Worm (Caenorhabditis elegans): ENCODE measurements around the gene rexd-1.

Gene rexd-1

ce11 chrIII:1887354-1887753 is 53.0 kb downstream of the rexd-1 start, which contains the start of gene B0524.3:
TSS of gene B0524.3 (plus strand) at chrIII:1887654.
- no peak for TF ChIP-seq unc-62 (GFP tag; optimal IDR thresholded peaks at IDR 0.05)

ce11 chrIII:1893405-1893804 is 59.1 kb downstream of the rexd-1 start:
- no peak for TF ChIP-seq unc-62 (GFP tag; optimal IDR thresholded peaks at IDR 0.05)

- no peak for TF ChIP-seq unc-62 (GFP tag; optimal IDR thresholded peaks at IDR 0.05)
Measured at ce11 chrIII:1893851-1894250, 59.5 kb downstream of the rexd-1 start, which contains the start of the genes B0524.5 and B0524.2. TSS of gene B0524.5 (minus strand) at chrIII:1893890. TSS of gene B0524.2 (plus strand) at chrIII:1894057.
